Fruit fly (Drosophila melanogaster) whole organism, adult: Measurements from ENCODE around the gene pb.

Experiments
- CG11617 ChIP-seq: fragments of 200-800 bp; sonication (Bioruptor generic); optimal IDR thresholded peaks from 2 replicates; lab custom pipeline; 2017; ENCODE audit warnings: mild to moderate bottlenecking, missing biosample characterization, missing genetic modification reagents, missing genetic modification characterization
- CG12768 ChIP-seq: fragments of 200-800 bp; sonication (Bioruptor generic); optimal IDR thresholded peaks from 2 replicates; lab custom pipeline; 2017; ENCODE audit warnings: missing biosample characterization, missing genetic modification characterization, mild to moderate bottlenecking, moderate library complexity, missing genetic modification reagents
- CG14711 ChIP-seq: fragments of 200-800 bp; sonication (Bioruptor generic); optimal IDR thresholded peaks from 2 replicates; lab custom pipeline; 2018; ENCODE audit warnings: missing biosample characterization, mild to moderate bottlenecking, missing genetic modification characterization, moderate library complexity
- CG1620 ChIP-seq: fragments of 200-800 bp; sonication (Bioruptor generic); optimal IDR thresholded peaks from 2 replicates; lab custom pipeline; 2016; ENCODE audit warnings: missing biosample characterization, missing genetic modification characterization
- CG33017 ChIP-seq: fragments of 200-800 bp; sonication (Bioruptor generic); optimal IDR thresholded peaks from 2 replicates; lab custom pipeline; 2018; ENCODE audit warnings: missing biosample characterization, mild to moderate bottlenecking, missing genetic modification characterization, moderate library complexity
- CG5204 ChIP-seq: fragments of 200-800 bp; sonication (Bioruptor generic); optimal IDR thresholded peaks from 2 replicates; lab custom pipeline; 2016; ENCODE audit warnings: missing biosample characterization, missing genetic modification characterization
- CG7045 ChIP-seq: fragments of 200-800 bp; sonication (Bioruptor generic); optimal IDR thresholded peaks from 2 replicates; lab custom pipeline; 2017; ENCODE audit warnings: missing biosample characterization, mild to moderate bottlenecking, missing genetic modification characterization
- CG7101 ChIP-seq: fragments of 200-800 bp; sonication (Bioruptor generic); optimal IDR thresholded peaks from 2 replicates; lab custom pipeline; 2018; ENCODE audit warnings: missing biosample characterization, mild to moderate bottlenecking, missing genetic modification characterization, moderate library complexity
- Clk ChIP-seq: fragments of 200-800 bp; sonication (Bioruptor generic); optimal IDR thresholded peaks from 2 replicates; lab custom pipeline; 2017; ENCODE audit warnings: missing biosample characterization, missing genetic modification characterization
- Crg-1 ChIP-seq: fragments of 200-800 bp; sonication (Bioruptor generic); optimal IDR thresholded peaks from 2 replicates; lab custom pipeline; 2016; ENCODE audit warnings: missing biosample characterization, missing genetic modification characterization
- Hr96 ChIP-seq: fragments of 200-800 bp; sonication (Bioruptor generic); optimal IDR thresholded peaks from 2 replicates; lab custom pipeline; 2016; ENCODE audit warnings: missing biosample characterization, missing genetic modification characterization
- Mnt ChIP-seq: fragments of 200-800 bp; sonication (Bioruptor generic); optimal IDR thresholded peaks from 2 replicates; lab custom pipeline; 2016; ENCODE audit warnings: missing biosample characterization, mild to moderate bottlenecking, missing genetic modification characterization
- bab1 ChIP-seq: fragments of 200-800 bp; sonication (Bioruptor generic); optimal IDR thresholded peaks from 3 replicates; lab custom pipeline; 2019; ENCODE audit warnings: missing biosample characterization, mild to moderate bottlenecking, missing genetic modification characterization, moderate library complexity
- cic ChIP-seq: fragments of 200-800 bp; sonication (Bioruptor generic); optimal IDR thresholded peaks from 2 replicates; lab custom pipeline; 2017; ENCODE audit warnings: missing biosample characterization, mild to moderate bottlenecking, missing genetic modification characterization, moderate library complexity
- cnc ChIP-seq, 2 experiments: fragments of >200 bp; optimal IDR thresholded peaks; 2 replicates each; lab custom pipeline; 2017
- kay ChIP-seq: fragments of 200-800 bp; sonication (Bioruptor generic); peaks from one replicate; lab custom pipeline; 2016; ENCODE audit warnings: missing biosample characterization, missing genetic modification characterization, borderline replicate concordance
- ovo ChIP-seq: fragments of 200-800 bp; sonication (Bioruptor generic); optimal IDR thresholded peaks from 2 replicates; lab custom pipeline; 2016; ENCODE audit warnings: missing biosample characterization, missing genetic modification characterization
- pad ChIP-seq: fragments of 200-800 bp; sonication (Bioruptor generic); optimal IDR thresholded peaks from 3 replicates; lab custom pipeline; 2017; ENCODE audit warnings: missing biosample characterization, missing genetic modification characterization, mild to moderate bottlenecking, moderate library complexity, missing genetic modification reagents
- tj ChIP-seq: fragments of 200-800 bp; sonication (Bioruptor generic); optimal IDR thresholded peaks from 3 replicates; lab custom pipeline; 2017; ENCODE audit warnings: missing biosample characterization, mild to moderate bottlenecking, missing genetic modification characterization, moderate library complexity
- toe ChIP-seq: fragments of 200-800 bp; sonication (Bioruptor generic); optimal IDR thresholded peaks from 2 replicates; lab custom pipeline; 2016; ENCODE audit warnings: missing biosample characterization, missing genetic modification characterization

Gene pb

dm6 chr3R:6755454-6755853, 13.6 kb upstream of the pb start:
- TF ChIP-seq cic (GFP tag; lab: Kevin White, UChicago), result no peak
- TF ChIP-seq pad (GFP tag; lab: Kevin White, UChicago), result no peak
- TF ChIP-seq CG5204, result no peak
- TF ChIP-seq CG7101, result no peak
- TF ChIP-seq cnc (optimal IDR thresholded peaks at IDR 0.05; lab: Kevin White, UChicago), result no peak
- TF ChIP-seq tj, result no peak
- no peak for TF ChIP-seq CG7045 (GFP tag; lab: Kevin White, UChicago)
- TF ChIP-seq ovo (GFP tag; lab: Kevin White, UChicago), result no peak
- no peak for TF ChIP-seq bab1
- TF ChIP-seq CG14711, result no peak
- TF ChIP-seq toe (GFP tag; lab: Kevin White, UChicago), result no peak
- no peak for TF ChIP-seq Mnt
- TF ChIP-seq kay (GFP tag; lab: Kevin White, UChicago), result no peak
- TF ChIP-seq Clk (GFP tag; lab: Kevin White, UChicago), result no peak
- TF ChIP-seq Crg-1, result no peak
- no peak for TF ChIP-seq CG12768 (GFP tag; lab: Kevin White, UChicago)

dm6 chr3R:6754104-6754951, 12.5 kb upstream of the pb start, which contains the start of gene zen:
zen (minus strand) TSS chr3R:6754194.
- TF ChIP-seq CG1620 (GFP tag; lab: Kevin White, UChicago) (no peak), Mnt (no peak), toe (GFP tag; lab: Kevin White, UChicago) (no peak), CG7101 (no peak), tj (no peak), Clk (GFP tag; lab: Kevin White, UChicago) (no peak), CG5204 (no peak), bab1 (no peak), Hr96 (GFP tag; lab: Kevin White, UChicago) (no peak), CG33017 (tag; lab: Kevin White, UChicago) (no peak), CG7045 (GFP tag; lab: Kevin White, UChicago) (no peak), CG12768 (GFP tag; lab: Kevin White, UChicago) (no peak), CG14711 (no peak), cic (GFP tag; lab: Kevin White, UChicago) (no peak), kay (GFP tag; lab: Kevin White, UChicago) (no peak), Crg-1 (no peak)

DNA sequence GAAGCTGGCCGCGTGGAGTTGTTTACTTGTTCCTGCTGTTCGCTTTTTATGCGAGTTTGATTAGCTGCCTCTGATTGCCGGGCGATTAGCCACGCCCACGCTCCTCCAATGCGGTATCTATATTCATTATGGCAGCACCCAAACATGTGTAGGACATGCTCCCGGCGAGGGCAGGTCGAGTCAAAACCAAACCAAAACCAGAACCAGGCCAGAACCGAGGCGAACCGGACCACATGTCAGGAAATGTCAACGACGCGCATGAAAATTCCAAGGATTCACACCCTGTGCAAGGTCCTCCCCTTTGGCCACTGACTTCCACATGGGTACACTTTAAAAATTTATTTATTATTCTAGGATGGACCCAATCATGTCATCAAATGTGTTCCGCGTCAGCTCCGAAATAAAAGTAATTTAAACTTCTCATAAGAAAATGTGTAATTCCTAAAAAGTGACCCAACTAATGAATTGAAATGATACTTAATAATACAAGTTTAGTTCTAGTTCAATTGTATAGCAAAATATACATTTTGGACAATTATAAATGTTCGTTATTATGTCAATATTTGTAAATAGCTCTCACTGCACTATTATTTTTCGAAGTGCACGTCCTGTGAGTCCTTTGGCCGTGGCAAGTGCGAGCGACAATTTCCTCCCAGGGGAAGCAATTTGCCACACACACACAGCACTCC, 9.7 kb upstream of the pb start:
- TF ChIP-seq cic (GFP tag; lab: Kevin White, UChicago) (no peak), CG1620 (GFP tag; lab: Kevin White, UChicago) (no peak), CG14711 (no peak), CG33017 (tag; lab: Kevin White, UChicago) (no peak), Clk (GFP tag; lab: Kevin White, UChicago) (no peak)

- no peak for TF ChIP-seq pad (GFP tag; lab: Kevin White, UChicago)
- TF ChIP-seq CG11617 (GFP tag; lab: Kevin White, UChicago), result no peak
- TF ChIP-seq CG12768 (GFP tag; lab: Kevin White, UChicago), result no peak
- TF ChIP-seq CG7045 (GFP tag; lab: Kevin White, UChicago), result no peak
- TF ChIP-seq bab1, result no peak
- TF ChIP-seq cic (GFP tag; lab: Kevin White, UChicago), result no peak
- no peak for TF ChIP-seq Crg-1
- no peak for TF ChIP-seq CG5204
- no peak for TF ChIP-seq CG33017 (tag; lab: Kevin White, UChicago)
- no peak for TF ChIP-seq kay (GFP tag; lab: Kevin White, UChicago)
- TF ChIP-seq tj, result no peak
- no peak for TF ChIP-seq Hr96 (GFP tag; lab: Kevin White, UChicago)
- TF ChIP-seq CG7101, result no peak
- TF ChIP-seq ovo (GFP tag; lab: Kevin White, UChicago), result no peak
- no peak for TF ChIP-seq CG14711
- TF ChIP-seq cnc (optimal IDR thresholded peaks at IDR 0.05; lab: Kevin White, UChicago), result no peak
Measured at dm6 chr3R:6747907-6748306, 6.0 kb upstream of the pb start, which contains the start of gene CG34297. CG34297 (minus strand) TSS chr3R:6748007.

- TF ChIP-seq tj (no peak), pad (GFP tag; lab: Kevin White, UChicago) (no peak), ovo (GFP tag; lab: Kevin White, UChicago) (no peak), CG5204 (no peak), Crg-1 (no peak), kay (GFP tag; lab: Kevin White, UChicago) (no peak), CG33017 (tag; lab: Kevin White, UChicago) (no peak), cic (GFP tag; lab: Kevin White, UChicago) (no peak), CG12768 (GFP tag; lab: Kevin White, UChicago) (no peak), Mnt (no peak), CG7045 (GFP tag; lab: Kevin White, UChicago) (no peak), toe (GFP tag; lab: Kevin White, UChicago) (no peak), Clk (GFP tag; lab: Kevin White, UChicago) (no peak), CG1620 (GFP tag; lab: Kevin White, UChicago) (no peak), CG11617 (GFP tag; lab: Kevin White, UChicago) (no peak), Hr96 (GFP tag; lab: Kevin White, UChicago) (no peak), CG14711 (no peak)
Measured at dm6 chr3R:6746212-6746611, 4.3 kb upstream of the pb start.

- TF ChIP-seq ovo (GFP tag; lab: Kevin White, UChicago) (no peak), CG11617 (GFP tag; lab: Kevin White, UChicago) (no peak), CG14711 (no peak), CG7045 (GFP tag; lab: Kevin White, UChicago) (no peak), cnc (optimal IDR thresholded peaks at IDR 0.05; lab: Kevin White, UChicago) (no peak), toe (GFP tag; lab: Kevin White, UChicago) (no peak), CG33017 (tag; lab: Kevin White, UChicago) (no peak), CG1620 (GFP tag; lab: Kevin White, UChicago) (no peak), Crg-1 (no peak), Clk (GFP tag; lab: Kevin White, UChicago) (no peak), pad (GFP tag; lab: Kevin White, UChicago) (no peak), kay (GFP tag; lab: Kevin White, UChicago) (no peak)
Measured at dm6 chr3R:6744036-6744435, 2.2 kb upstream of the pb start, which contains the start of gene zen2. zen2 (minus strand) TSS chr3R:6744136.
